Worm (Caenorhabditis elegans): ENCODE measurements around the gene bkip-1.
A peak's percentile ranks its signal among the peaks of the same experiment; 100 is the strongest.

Gene bkip-1

DNA sequence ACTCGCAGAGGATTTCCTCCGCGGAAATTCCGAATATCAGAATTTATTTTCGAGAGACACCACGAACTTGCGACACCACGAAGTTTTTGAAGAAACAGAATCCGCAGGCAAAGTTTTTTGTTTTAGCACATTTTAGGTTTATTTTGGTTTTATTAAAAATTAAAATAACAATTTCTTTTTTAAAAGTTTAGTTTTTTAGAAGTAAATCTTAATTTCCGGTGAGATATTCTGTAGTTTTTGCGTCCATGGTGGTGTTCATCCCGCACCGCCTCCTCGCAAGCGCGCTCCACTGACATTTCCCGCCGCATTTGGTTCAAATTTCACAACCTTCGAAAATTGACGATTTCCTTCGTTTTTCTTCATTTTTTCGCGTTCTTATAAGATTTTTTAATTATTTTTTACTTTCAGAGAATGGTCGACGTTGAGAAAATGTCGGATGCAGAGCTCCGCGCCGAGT lies 38.0 kb upstream of the bkip-1 start, which contains the start of gene lem-2 (continued):
- TF ChIP-seq lin-38 (GFP tag; IDR thresholded peaks at IDR 0.05), result peak; percentile 96
- no peak for TF ChIP-seq gei-8 (GFP tag; optimal IDR thresholded peaks at IDR 0.05)
- no peak for TF ChIP-seq ceh-20 (GFP tag; IDR thresholded peaks at IDR 0.05)
- peak; percentile 54 for TF ChIP-seq zfp-2 (tag; optimal IDR thresholded peaks at IDR 0.05)
- no peak for TF ChIP-seq php-3 (GFP tag; IDR thresholded peaks at IDR 0.05)
- TF ChIP-seq T26A8.4 (GFP tag; IDR thresholded peaks at IDR 0.05), result no peak
- TF ChIP-seq ztf-7 (tag; optimal IDR thresholded peaks at IDR 0.05), result no peak
- 0 out of 2 replicates have a peak, but pooled peaks have one; percentile 34 for TF ChIP-seq madf-9 (GFP tag; conservative IDR thresholded peaks at IDR 0.05)
- TF ChIP-seq unc-39 (tag; optimal IDR thresholded peaks at IDR 0.05), result no peak
- TF ChIP-seq nhr-102 (tag; optimal IDR thresholded peaks at IDR 0.05), result no peak
- no peak for TF ChIP-seq Y105C5A.15 (GFP tag; IDR thresholded peaks at IDR 0.05)
- no peak for TF ChIP-seq fos-1 (tag; optimal IDR thresholded peaks at IDR 0.05)
- no peak for TF ChIP-seq nhr-41 (GFP tag; IDR thresholded peaks at IDR 0.05)
- TF ChIP-seq cey-2 (tag; optimal IDR thresholded peaks at IDR 0.05; ENCODE audit: borderline replicate concordance, insufficient read depth), result no peak
- peak; percentile 30 for TF ChIP-seq mxl-3 (GFP tag; optimal IDR thresholded peaks at IDR 0.05)
- no peak for TF ChIP-seq egl-43 (GFP tag; IDR thresholded peaks at IDR 0.05)
- TF ChIP-seq saeg-2 (GFP tag; IDR thresholded peaks at IDR 0.05), result no peak
- TF ChIP-seq nhr-42 (GFP tag; IDR thresholded peaks at IDR 0.05), result peak; percentile 69; the same call in 1 of the 2 replicates
- no peak for TF ChIP-seq set-16 (GFP tag; IDR thresholded peaks at IDR 0.05)
- peak; percentile 38; the same call in 1 of the 2 replicates for TF ChIP-seq tra-1 (GFP tag; IDR thresholded peaks at IDR 0.05)

DNA sequence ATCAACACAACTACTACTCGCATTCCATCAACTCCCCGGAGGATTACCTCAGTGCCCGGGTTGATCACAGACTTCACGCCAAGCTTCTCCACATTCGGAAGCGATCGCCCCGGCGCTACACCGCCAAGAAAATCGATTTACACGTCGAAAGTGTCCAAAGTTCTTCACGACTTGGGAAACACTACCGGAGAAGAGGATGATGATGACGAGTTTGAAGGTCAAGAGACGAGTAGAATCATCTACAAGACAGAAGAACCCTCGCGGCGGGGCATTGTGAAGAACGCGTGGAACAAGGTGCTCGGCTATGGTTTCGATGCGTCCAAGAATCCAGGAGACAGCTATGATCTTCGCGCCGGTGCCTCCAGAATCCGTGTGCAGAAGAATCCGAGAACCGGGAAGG lies 37.0 kb upstream of the bkip-1 start:
- no peak for TF ChIP-seq gei-8 (GFP tag; optimal IDR thresholded peaks at IDR 0.05)
- no peak for TF ChIP-seq skn-1 (tag; optimal IDR thresholded peaks at IDR 0.05)

DNA sequence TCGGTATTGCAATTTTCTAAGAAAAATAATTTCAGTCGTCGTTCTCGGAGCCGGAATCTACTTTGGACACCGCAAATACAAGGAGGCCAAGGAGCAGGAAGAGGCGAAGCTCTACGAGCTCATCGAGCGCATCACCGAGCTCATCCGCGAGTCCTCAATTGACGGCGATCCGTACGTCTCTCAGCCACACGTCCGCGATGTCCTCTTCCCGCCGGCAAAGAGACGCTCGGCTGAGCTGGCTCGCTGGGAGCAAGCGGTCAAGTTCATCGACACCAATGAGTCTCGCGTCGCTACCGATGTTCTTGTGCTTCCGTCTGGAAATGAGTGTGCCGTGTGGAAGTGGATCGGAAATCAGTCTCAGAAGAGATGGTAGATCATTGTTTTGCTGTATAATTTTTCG lies 35.6 kb upstream of the bkip-1 start:
- TF ChIP-seq hif-1 (tag; optimal IDR thresholded peaks at IDR 0.05) (no peak), set-16 (GFP tag; IDR thresholded peaks at IDR 0.05) (peak; percentile 90)

DNA sequence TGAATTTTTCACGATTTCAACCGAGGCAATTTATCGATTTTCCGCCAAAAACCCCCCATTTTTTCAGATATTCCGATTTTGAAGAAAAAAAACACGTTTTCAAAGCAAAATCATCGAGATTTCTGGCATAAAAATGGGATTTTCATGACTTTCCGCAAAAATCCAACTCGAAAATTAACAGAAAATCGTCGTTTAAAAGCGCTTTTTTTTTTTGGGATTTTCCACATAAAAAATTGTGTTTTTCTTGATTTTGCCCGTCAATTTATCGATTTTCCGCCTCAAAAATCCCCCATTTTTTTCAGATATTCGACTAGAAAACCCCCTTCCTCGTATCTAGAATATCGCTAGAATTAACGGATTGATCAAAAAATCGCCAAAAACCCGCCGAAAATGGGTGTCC lies 32.5 kb upstream of the bkip-1 start, which contains the start of gene xrn-1:
Gene xrn-1, plus strand, starts transcription at position 301 of the 400 bp plus-strand sequence.
- no peak for TF ChIP-seq dmd-8 (GFP tag; IDR thresholded peaks at IDR 0.05)
- TF ChIP-seq rbr-2 (tag; optimal IDR thresholded peaks at IDR 0.05), result no peak
- no peak for TF ChIP-seq mxl-3 (GFP tag; optimal IDR thresholded peaks at IDR 0.05)
- TF ChIP-seq daf-12 (tag; optimal IDR thresholded peaks at IDR 0.05), result no peak

DNA sequence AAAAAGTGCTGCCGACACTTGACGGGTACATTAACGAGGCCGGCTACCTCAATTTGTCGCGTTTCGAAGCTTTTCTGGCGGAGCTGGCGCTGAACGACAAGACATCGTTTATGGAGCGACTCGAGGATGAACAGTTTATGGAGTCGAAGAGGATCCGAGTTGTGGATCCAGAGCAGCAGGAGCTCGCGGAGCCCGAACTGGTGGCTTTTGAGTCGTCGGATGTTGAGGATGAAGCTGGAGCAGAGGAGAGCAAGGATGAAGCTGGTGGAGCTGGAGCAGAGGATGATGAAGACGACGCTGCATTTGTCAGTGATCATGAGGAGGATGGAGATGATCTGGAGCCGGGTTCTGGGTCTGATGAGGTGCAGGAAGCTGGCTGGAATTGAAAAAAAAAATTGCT lies 26.2 kb upstream of the bkip-1 start:
- no peak for TF ChIP-seq madf-9 (GFP tag; conservative IDR thresholded peaks at IDR 0.05)
- peak; percentile 81 for TF ChIP-seq set-16 (GFP tag; IDR thresholded peaks at IDR 0.05)

DNA sequence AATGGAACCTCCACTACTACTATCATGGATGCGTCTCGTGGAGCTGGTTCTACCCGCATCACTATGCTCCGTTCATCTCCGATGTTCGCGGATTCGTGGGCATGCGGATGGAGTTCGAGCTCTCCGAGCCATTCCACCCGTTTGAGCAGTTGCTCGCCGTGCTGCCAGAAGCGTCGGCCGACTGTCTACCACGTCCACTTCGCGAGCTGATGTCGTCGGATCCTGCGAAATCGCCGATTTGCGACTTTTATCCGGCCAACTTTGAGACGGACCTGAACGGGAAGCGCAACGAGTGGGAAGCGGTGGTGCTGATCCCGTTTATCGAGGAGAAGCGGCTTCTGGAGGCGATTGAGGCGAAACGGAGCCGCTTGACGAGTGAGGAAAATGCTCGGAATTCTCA lies 23.2 kb upstream of the bkip-1 start:
- TF ChIP-seq set-16 (GFP tag; IDR thresholded peaks at IDR 0.05), result peak; percentile 89
- TF ChIP-seq hmg-1.1 (GFP tag; IDR thresholded peaks at IDR 0.05), result no peak

DNA sequence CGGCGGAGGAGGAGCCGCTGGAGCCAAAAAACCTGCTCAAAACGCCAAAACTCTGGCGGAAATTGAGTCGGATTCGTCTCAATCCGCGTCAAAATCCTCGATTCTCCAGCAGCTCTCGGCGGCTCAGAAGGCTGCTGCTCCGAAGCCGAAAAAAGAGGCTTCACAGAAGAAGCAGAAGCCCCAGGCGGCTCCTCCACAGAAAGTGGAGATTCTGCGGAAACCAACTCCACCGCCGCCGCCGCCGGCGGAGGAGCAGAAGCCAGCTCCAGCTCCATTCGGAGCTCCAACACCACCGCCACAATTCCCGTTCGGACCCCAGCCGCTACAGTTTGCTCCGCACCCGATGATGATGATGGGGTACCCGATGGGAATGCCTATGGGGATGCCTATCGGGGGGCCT lies 14.1 kb upstream of the bkip-1 start:
- TF ChIP-seq hif-1 (tag; optimal IDR thresholded peaks at IDR 0.05), result no peak
- peak; percentile 97 for TF ChIP-seq set-16 (GFP tag; IDR thresholded peaks at IDR 0.05)

DNA sequence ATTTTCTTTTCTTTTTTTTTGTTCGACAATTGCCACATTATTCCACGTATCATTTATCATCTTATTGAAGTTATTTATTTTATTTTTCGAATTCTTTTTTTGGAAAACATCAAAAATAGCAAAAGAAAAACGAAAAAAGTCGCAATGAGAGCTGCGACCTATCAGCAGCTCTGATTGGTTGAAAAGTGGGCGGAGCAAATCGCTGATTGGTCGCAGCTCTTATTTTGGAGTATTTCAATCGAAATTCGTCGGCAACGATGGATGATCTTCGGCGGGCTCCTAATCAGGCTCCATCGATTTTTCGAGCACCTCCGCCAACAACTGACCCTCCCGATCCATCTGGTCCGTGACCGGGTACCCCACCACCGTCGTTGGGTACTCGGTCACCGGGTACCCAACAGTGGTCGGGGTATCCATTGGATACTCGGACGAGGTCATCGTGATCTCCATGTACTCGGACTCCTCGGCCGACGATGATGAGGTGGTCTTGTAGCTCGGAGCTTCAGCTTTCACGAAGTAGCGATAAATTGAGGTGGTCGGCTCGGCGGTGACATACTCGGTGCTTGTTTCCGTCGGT lies 11.2 kb upstream of the bkip-1 start:
- TF ChIP-seq php-3 (GFP tag; IDR thresholded peaks at IDR 0.05), result no peak
- peak; percentile 36; the same call in 1 of the 2 replicates for TF ChIP-seq nhr-42 (GFP tag; IDR thresholded peaks at IDR 0.05)
- no peak for TF ChIP-seq zip-11 (GFP tag; IDR thresholded peaks at IDR 0.05)
- TF ChIP-seq egl-43 (GFP tag; IDR thresholded peaks at IDR 0.05), result 0 out of 2 replicates have a peak, but pooled peaks have one; percentile 7
- TF ChIP-seq set-16 (GFP tag; IDR thresholded peaks at IDR 0.05), result peak; percentile 77
- peak; percentile 27; the same call in 1 of the 2 replicates for TF ChIP-seq nhr-41 (GFP tag; IDR thresholded peaks at IDR 0.05)

All from whole organism, L4 larva.